Fruit fly (Drosophila melanogaster) Kc167 (cell line): ENCODE data around the gene CG8578.

Experiments used
- Myc ChIP-seq: fragments of >200 bp; optimal IDR thresholded peaks from 2 replicates; lab custom pipeline; 2017; ENCODE audit warnings: missing external identifiers
- Sin3A ChIP-seq: fragments of >200 bp; optimal IDR thresholded peaks from 2 replicates; lab custom pipeline; 2018; ENCODE audit warnings: missing external identifiers
- h ChIP-seq: fragments of >200 bp; optimal IDR thresholded peaks from 3 replicates; lab custom pipeline; 2018; ENCODE audit warnings: missing external identifiers
- insv ChIP-seq: fragments of >200 bp; optimal IDR thresholded peaks from 3 replicates; lab custom pipeline; 2018; ENCODE audit warnings: missing external identifiers
- psq ChIP-seq: fragments of >200 bp; optimal IDR thresholded peaks from 2 replicates; lab custom pipeline; 2017; ENCODE audit warnings: missing external identifiers
- ttk ChIP-seq: sonication (Bioruptor generic); optimal IDR thresholded peaks from 2 replicates; lab custom pipeline; 2017; ENCODE audit warnings: missing external identifiers

The CG8578 gene

DNA sequence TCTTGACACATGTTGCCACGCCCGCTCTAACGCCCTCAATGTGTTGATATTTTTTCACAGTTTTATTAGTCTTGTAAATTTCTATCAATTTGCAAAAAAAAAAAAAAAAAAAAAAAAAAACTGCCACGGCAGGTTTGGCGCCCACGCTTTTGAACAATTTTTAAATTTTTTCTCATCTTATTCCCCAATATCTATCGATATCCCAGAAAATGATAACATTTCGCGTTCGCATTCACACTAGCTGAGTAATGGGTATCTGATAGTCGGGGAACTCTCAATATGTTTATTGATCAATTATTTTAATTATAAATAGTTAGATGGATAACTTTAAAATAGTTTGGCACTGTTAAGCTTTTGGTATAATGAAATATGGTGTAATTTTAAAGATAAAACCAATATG is 2.9 kb upstream of the CG8578 start:
- TF ChIP-seq h (no peak), psq (no peak), insv (lab: Kevin White, UChicago) (no peak), Myc (no peak), ttk (lab: Kevin White, UChicago) (no peak), Sin3A (lab: Kevin White, UChicago) (no peak)

dm6 chrX:15849021-15849420 is 4.7 kb downstream of the CG8578 start, which contains the start of gene sun:
Gene sun (minus strand): TSS chrX:15849258.
- no peak for TF ChIP-seq ttk (lab: Kevin White, UChicago)
- no peak for TF ChIP-seq h
- no peak for TF ChIP-seq insv (lab: Kevin White, UChicago)
- no peak for TF ChIP-seq Sin3A (lab: Kevin White, UChicago)
- TF ChIP-seq Myc: no peak
- TF ChIP-seq psq: no peak

DNA sequence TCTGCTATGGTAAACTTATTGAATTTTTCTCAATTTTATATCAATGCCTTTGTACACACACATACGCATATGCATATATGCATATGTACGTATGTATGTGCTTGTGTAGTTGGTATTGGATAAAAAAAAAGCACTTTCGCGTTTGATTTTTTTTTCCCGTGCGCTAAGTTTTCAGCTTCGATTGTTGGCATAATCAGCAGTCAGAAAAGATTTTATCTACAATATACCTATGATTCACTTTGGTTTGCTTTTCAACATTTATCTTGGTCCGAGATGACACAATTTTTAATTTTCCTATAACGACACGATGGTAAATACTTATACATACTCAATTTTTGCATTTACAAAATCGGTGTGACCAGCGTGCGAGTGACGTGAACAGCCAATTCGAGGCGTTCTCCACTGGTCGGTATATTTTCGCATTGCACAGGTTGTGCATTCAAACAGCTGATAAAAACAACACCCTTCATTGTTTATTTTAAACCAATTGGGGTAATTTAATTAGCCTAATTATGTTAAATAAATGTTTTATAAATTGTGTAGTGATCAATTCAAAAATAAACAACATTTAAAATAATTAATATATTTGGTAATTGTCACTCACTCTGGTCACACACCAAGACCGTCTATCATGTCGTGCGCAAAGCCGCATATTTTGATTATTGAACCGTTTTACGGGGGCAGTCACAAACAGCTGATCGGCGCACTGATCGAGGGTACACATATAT is 8.7 kb downstream of the CG8578 start, which contains the start of the genes UBL3 and CG15914:
UBL3 (minus strand) TSS at position 361 of the 728 bp plus-strand sequence.
CG15914 (plus strand) TSS at position 607 of the 728 bp plus-strand sequence.
- TF ChIP-seq insv (lab: Kevin White, UChicago) (no peak), ttk (lab: Kevin White, UChicago) (no peak), h (no peak), psq (no peak), Myc (no peak), Sin3A (lab: Kevin White, UChicago) (no peak)

DNA sequence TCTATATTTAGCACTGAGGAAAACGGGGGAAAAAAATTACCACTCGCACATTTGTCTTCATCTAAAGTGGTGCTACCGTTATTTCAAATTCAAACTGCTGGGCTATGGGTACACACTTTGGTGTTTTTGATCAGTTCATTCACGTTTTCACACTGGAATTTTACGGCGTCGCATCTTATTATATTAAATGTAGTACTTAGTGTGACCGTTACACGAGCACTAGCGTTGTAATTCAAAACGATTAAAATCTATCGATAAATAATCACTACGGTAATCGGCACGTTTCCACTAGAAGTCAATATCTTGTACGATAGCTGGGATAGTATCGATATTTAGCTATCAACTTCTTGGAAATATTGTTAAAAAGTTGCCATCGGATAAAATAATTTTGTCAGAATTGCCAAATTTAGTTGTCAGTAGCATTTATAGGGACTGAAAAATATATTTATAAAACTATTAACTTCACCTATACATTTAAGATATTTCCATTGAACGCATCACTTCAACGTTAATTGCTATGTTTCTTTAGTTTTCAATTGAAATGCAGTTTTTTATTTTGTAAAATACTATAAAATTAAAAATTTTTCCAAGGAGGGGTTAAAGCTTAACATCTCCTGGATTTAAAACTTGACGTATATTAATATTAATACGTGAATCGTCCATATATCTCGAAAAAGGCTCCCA is 13.5 kb downstream of the CG8578 start, which contains the start of the genes CG46440 and Myb:
CG46440 (minus strand) TSS at position 223 of the 684 bp plus-strand sequence.
Myb (minus strand) TSS at position 223 of the 684 bp plus-strand sequence.
- no peak for TF ChIP-seq psq
- no peak for TF ChIP-seq ttk (lab: Kevin White, UChicago)
- TF ChIP-seq insv (lab: Kevin White, UChicago): no peak
- TF ChIP-seq h: no peak
- no peak for TF ChIP-seq Myc
- TF ChIP-seq Sin3A (lab: Kevin White, UChicago): no peak

DNA sequence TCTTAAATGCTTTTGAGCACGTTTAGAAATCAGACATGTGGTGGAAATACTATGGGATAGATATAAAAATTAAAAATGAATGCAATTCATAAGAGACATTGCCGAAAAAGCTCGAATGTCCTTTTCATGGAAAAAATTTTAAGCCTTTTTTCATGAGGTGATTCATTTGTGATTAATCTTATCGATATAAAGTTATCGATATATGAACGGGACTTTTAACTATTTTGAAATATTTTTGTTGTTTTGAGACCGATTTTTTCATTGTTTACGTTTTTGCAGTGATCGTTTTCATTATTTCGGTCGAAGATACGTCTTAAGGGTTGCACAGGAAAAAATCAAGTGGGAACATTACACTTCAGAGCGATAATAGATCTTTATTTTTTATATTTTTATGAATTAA is 15.1 kb downstream of the CG8578 start, which contains the start of gene AlkB:
AlkB (minus strand) TSS at position 101 of the 400 bp plus-strand sequence.
- no peak for TF ChIP-seq psq
- TF ChIP-seq h: no peak
- TF ChIP-seq Sin3A (lab: Kevin White, UChicago): no peak
- no peak for TF ChIP-seq insv (lab: Kevin White, UChicago)
- no peak for TF ChIP-seq Myc
- no peak for TF ChIP-seq ttk (lab: Kevin White, UChicago)

DNA sequence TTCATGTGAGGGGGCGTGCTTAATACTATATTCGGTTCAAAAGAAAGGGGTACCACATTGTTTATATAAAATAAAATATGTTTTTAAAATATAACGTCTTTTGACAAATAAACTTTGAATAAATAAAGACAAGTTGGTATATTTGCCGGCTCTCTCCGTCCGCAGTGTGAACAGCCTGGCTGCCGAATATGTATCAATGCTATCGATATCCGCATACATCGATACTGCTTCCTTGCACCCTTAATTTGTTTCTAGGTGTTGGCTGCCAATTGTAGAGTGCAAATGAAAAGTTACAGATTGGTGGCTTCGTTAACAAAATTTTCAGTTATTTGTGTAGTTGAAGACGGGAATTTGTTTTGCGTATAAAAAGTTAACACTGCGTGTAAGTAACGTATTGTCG is 15.6 kb downstream of the CG8578 start, which contains the start of gene Gbeta13F:
Gbeta13F (plus strand) TSS at position 247 of the 400 bp plus-strand sequence.
- TF ChIP-seq insv (lab: Kevin White, UChicago) (no peak), Myc (no peak), psq (no peak), ttk (lab: Kevin White, UChicago) (no peak)

DNA sequence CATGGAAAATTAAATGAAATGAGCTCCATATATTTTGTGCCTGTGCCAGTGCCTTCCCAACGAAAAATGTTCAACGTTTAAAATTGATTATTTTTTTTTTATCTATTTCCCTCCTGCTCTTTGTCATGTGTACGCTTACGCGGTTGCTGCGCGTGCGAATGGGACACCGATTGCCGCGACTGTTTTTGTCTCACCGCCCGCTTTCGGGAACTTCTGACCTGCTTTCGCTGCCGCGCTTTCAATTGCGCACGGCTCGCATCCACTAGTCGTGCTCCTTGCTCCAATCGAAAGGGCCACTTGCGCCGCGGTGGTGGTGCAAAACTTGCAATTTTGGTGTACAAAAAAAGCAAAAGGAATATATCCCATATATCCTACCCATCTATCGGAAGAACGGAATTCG is 16.2 kb downstream of the CG8578 start:
- TF ChIP-seq psq (no peak), Myc (no peak), insv (lab: Kevin White, UChicago) (no peak), Sin3A (lab: Kevin White, UChicago) (no peak), h (no peak), ttk (lab: Kevin White, UChicago) (no peak)

dm6 chrX:15866032-15866431 is 21.8 kb downstream of the CG8578 start:
- TF ChIP-seq psq (no peak), insv (lab: Kevin White, UChicago) (no peak), Sin3A (lab: Kevin White, UChicago) (no peak), Myc (no peak), h (no peak), ttk (lab: Kevin White, UChicago) (no peak)

DNA sequence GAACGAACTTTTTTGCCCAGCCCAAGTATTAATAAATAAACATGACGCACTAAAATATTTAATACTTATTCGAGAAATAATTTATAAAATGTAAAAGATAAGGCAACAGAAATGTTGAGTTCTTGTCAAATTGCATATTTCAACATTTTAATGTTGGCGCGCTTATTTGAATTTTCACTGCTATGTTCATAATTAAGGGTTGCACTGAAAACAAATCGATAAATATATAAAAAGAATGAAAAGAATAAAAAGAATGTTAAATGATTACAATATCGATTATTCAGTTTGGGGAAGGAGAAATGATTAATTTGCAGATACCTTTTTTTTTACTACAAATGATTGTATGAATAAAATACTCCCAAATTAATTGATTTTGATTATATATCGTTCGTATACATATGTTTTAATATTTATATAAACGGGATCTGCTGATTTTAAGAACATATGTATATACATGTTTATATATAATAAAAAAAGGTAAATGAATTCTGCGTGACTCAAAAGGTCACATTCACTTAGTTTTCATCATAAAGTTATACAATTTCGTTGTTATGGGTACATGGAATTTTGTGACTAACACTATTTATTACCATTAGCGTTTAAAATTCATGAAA is 22.6 kb downstream of the CG8578 start:
- TF ChIP-seq Myc (no peak), insv (lab: Kevin White, UChicago) (no peak), ttk (lab: Kevin White, UChicago) (no peak), h (no peak), psq (no peak), Sin3A (lab: Kevin White, UChicago) (no peak)

DNA sequence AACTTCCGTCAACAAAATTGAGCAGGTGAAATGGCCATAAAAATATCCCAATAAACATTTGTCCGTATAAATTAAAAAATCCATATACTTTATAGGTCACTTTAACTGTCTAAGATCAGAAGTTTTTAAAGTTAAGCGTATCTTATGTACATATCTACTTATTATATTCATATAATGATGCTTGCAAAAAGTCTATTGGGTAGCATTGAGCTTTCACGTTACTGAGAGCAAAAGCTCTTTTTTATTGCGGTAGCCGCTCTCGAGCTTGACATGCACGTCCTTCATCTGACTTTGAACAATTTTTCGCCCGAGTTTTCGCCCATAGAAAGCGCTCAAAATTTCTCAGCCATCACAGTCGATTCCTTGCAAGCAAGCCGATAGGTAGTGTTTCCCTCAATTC is 23.6 kb downstream of the CG8578 start, which contains the start of gene Gapdh2:
Gapdh2 (plus strand) TSS at position 283 of the 400 bp plus-strand sequence.
- TF ChIP-seq insv (lab: Kevin White, UChicago) (no peak), Sin3A (lab: Kevin White, UChicago) (no peak), h (no peak)

dm6 chrX:15868781-15869180 is 24.5 kb downstream of the CG8578 start:
- TF ChIP-seq ttk (lab: Kevin White, UChicago): peak; percentile 81
- TF ChIP-seq insv (lab: Kevin White, UChicago): no peak
- TF ChIP-seq psq: no peak

DNA sequence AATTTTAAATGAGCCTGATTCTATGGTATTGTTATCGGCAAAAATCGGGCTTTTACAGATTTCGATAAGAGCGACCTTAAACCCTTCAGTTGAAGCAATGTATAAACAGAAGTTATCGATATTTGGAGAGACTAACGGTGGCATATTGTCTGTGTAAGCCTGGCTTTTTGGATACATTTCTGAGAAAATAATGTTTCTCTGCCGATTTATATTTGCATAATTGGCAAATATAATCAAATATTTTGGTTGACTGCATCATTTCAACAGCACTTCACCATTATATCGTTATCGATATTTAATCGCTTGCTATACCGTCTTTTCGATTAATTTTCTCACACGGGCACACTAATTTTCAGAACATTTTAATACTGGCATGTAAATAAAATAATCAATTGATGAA is 25.6 kb downstream of the CG8578 start, which contains the start of gene CG16952:
CG16952 (plus strand) TSS at position 341 of the 400 bp plus-strand sequence.
- TF ChIP-seq Sin3A (lab: Kevin White, UChicago): no peak
